Fruit fly (Drosophila melanogaster) S2 (cell line): Measurements from ENCODE around the gene RpS14b.

Source experiments
- CG8478 ChIP-seq: fragments of >200 bp; optimal IDR thresholded peaks from 2 replicates; lab custom pipeline; 2018
- CTCF ChIP-seq, 2 experiments: fragments of >200 bp; optimal IDR thresholded peaks; 2 replicates each; lab custom pipeline; 2018

RpS14b gene

dm6 chrX:7934679-7935078 is at the start of gene RpS14b:
Gene RpS14b, plus strand, starts transcription at chrX:7934898.
- TF ChIP-seq CG8478 (lab: Kevin White, UChicago) (no peak), CTCF (optimal IDR thresholded peaks at IDR 0.05; lab: Kevin White, UChicago) (peak in 1 of 2 experiments; percentile 15)

- no peak for TF ChIP-seq CG8478 (lab: Kevin White, UChicago)
- TF ChIP-seq CTCF (optimal IDR thresholded peaks at IDR 0.05; lab: Kevin White, UChicago), result no peak
Observed at dm6 chrX:7888386-7889024, 46.2 kb upstream of the RpS14b start, which contains the start of gene Acat1. Gene Acat1, minus strand, starts transcription at chrX:7888785.

dm6 chrX:7891596-7892538 is 42.8 kb upstream of the RpS14b start, which contains the start of gene Nek2:
Gene Nek2, minus strand, starts transcription at chrX:7891646.
- no peak for TF ChIP-seq CTCF (optimal IDR thresholded peaks at IDR 0.05; lab: Kevin White, UChicago)
- no peak for TF ChIP-seq CG8478 (lab: Kevin White, UChicago)

- TF ChIP-seq CG8478 (lab: Kevin White, UChicago) (no peak), CTCF (optimal IDR thresholded peaks at IDR 0.05; lab: Kevin White, UChicago) (no peak)
Observed at dm6 chrX:7892539-7892899, 42.2 kb upstream of the RpS14b start.

dm6 chrX:7893411-7894122 is 41.1 kb upstream of the RpS14b start, which contains the start of the genes CG45089, ND-MNLL and p115:
Gene CG45089, minus strand, starts transcription at chrX:7893798.
Gene ND-MNLL, minus strand, starts transcription at chrX:7893798.
Gene p115, plus strand, starts transcription at chrX:7894031.
- TF ChIP-seq CG8478 (lab: Kevin White, UChicago) (no peak), CTCF (optimal IDR thresholded peaks at IDR 0.05; lab: Kevin White, UChicago) (no peak)

dm6 chrX:7900659-7901058 is 34.0 kb upstream of the RpS14b start:
- no peak for TF ChIP-seq CTCF (optimal IDR thresholded peaks at IDR 0.05; lab: Kevin White, UChicago)
- no peak for TF ChIP-seq CG8478 (lab: Kevin White, UChicago)

dm6 chrX:7901153-7902038 is 33.3 kb upstream of the RpS14b start, which contains the start of the genes RpS6 and bys:
Gene RpS6, minus strand, starts transcription at chrX:7901331.
Gene bys, plus strand, starts transcription at chrX:7901880.
- TF ChIP-seq CG8478 (lab: Kevin White, UChicago) (no peak), CTCF (optimal IDR thresholded peaks at IDR 0.05; lab: Kevin White, UChicago) (peak in 1 of 2 experiments; percentile 2)

dm6 chrX:7908239-7909068 is 26.2 kb upstream of the RpS14b start, which contains the start of the genes dpr14 and spidey:
Gene dpr14, minus strand, starts transcription at chrX:7908286.
Gene spidey, plus strand, starts transcription at chrX:7908931.
- TF ChIP-seq CTCF (optimal IDR thresholded peaks at IDR 0.05; lab: Kevin White, UChicago) (no peak), CG8478 (lab: Kevin White, UChicago) (no peak)

- no peak for TF ChIP-seq CG8478 (lab: Kevin White, UChicago)
- TF ChIP-seq CTCF (optimal IDR thresholded peaks at IDR 0.05; lab: Kevin White, UChicago), result no peak
Observed at dm6 chrX:7909069-7909389, 25.7 kb upstream of the RpS14b start.

dm6 chrX:7909482-7909881 is 25.2 kb upstream of the RpS14b start:
- no peak for TF ChIP-seq CTCF (optimal IDR thresholded peaks at IDR 0.05; lab: Kevin White, UChicago)

- TF ChIP-seq CTCF (optimal IDR thresholded peaks at IDR 0.05; lab: Kevin White, UChicago) (no peak), CG8478 (lab: Kevin White, UChicago) (no peak)
Observed at dm6 chrX:7911983-7912630, 22.6 kb upstream of the RpS14b start, which contains the start of gene snz. Gene snz, plus strand, starts transcription at chrX:7912089.

- TF ChIP-seq CTCF (optimal IDR thresholded peaks at IDR 0.05; lab: Kevin White, UChicago), result peak in 1 of 2 experiments; percentile 2
- TF ChIP-seq CG8478 (lab: Kevin White, UChicago), result no peak
Observed at dm6 chrX:7920081-7920688, 14.5 kb upstream of the RpS14b start, which contains the start of the genes hdm and Ykt6. Gene hdm, minus strand, starts transcription at chrX:7920131. Gene Ykt6, plus strand, starts transcription at chrX:7920409.
